Worm (Caenorhabditis elegans) whole organism, mixed stage, embryonic: Measurements from ENCODE around the gene cox-15.

ENCODE experiments used
- M03D4.4 ChIP-seq: sonication (generic microtip); optimal IDR thresholded peaks from 2 replicates; lab custom pipeline; 2017; ENCODE audit warnings: mild to moderate bottlenecking, missing genetic modification characterization, missing compliant biosample characterization
- bed-3 ChIP-seq: fragments of 200-800 bp; sonication (Bioruptor generic); optimal IDR thresholded peaks from 3 replicates; lab custom pipeline; 2018; ENCODE audit warnings: mild to moderate bottlenecking, missing genetic modification characterization, moderate library complexity, missing compliant biosample characterization
- ceh-43 ChIP-seq: fragments of 200-800 bp; sonication (Bioruptor generic); optimal IDR thresholded peaks from 2 replicates; lab custom pipeline; 2018; ENCODE audit warnings: mild to moderate bottlenecking, missing genetic modification characterization, moderate library complexity, missing compliant biosample characterization
- cnd-1 ChIP-seq: fragments of 200-800 bp; sonication (Bioruptor generic); optimal IDR thresholded peaks from 2 replicates; lab custom pipeline; 2018; ENCODE audit warnings: mild to moderate bottlenecking, missing genetic modification characterization, missing compliant biosample characterization
- drap-1 ChIP-seq: fragments of 200-800 bp; sonication (Bioruptor generic); optimal IDR thresholded peaks from 3 replicates; lab custom pipeline; 2018; ENCODE audit warnings: mild to moderate bottlenecking, missing genetic modification characterization, missing compliant biosample characterization
- hlh-1 ChIP-seq: fragments of 150-350 bp; optimal IDR thresholded peaks from 2 replicates; lab custom pipeline; 2014; ENCODE audit warnings: missing biosample characterization, missing genetic modification reagents, missing genetic modification characterization
- lin-13 ChIP-seq: fragments of 150-350 bp; optimal IDR thresholded peaks from 2 replicates; lab custom pipeline; 2014; ENCODE audit warnings: missing biosample characterization, missing genetic modification characterization
- nhr-2 ChIP-seq: fragments of 150-350 bp; optimal IDR thresholded peaks from 2 replicates; lab custom pipeline; 2014; ENCODE audit warnings: missing biosample characterization, missing genetic modification characterization
- nhr-237 ChIP-seq: fragments of 150-350 bp; optimal IDR thresholded peaks from 2 replicates; lab custom pipeline; 2014; ENCODE audit warnings: missing biosample characterization, missing genetic modification characterization
- nhr-76 ChIP-seq: sonication (generic microtip); optimal IDR thresholded peaks from 2 replicates; lab custom pipeline; 2017; ENCODE audit warnings: missing biosample characterization, missing genetic modification characterization
- pha-4 ChIP-seq: fragments of 150-350 bp; optimal IDR thresholded peaks from 2 replicates; lab custom pipeline; 2018; ENCODE audit warnings: missing biosample characterization, missing genetic modification reagents, missing genetic modification characterization
- sem-2 ChIP-seq: fragments of 200-800 bp; sonication (Bioruptor generic); optimal IDR thresholded peaks from 2 replicates; lab custom pipeline; 2018; ENCODE audit warnings: mild to moderate bottlenecking, missing genetic modification characterization, missing compliant biosample characterization
- unc-62 ChIP-seq: fragments of 150-350 bp; optimal IDR thresholded peaks from 2 replicates; lab custom pipeline; 2014; ENCODE audit warnings: missing biosample characterization, missing genetic modification reagents, missing genetic modification characterization

- TF ChIP-seq ceh-43 (GFP tag; lab: Kevin White, UChicago) (no peak), unc-62 (GFP tag; lab: Kevin White, UChicago) (no peak), cnd-1 (tag; lab: Kevin White, UChicago) (no peak), nhr-237 (tag; lab: Kevin White, UChicago) (no peak), pha-4 (tag; lab: Kevin White, UChicago) (no peak), hlh-1 (tag; lab: Kevin White, UChicago) (no peak), lin-13 (tag; lab: Kevin White, UChicago) (no peak), M03D4.4 (tag; lab: Kevin White, UChicago) (no peak), nhr-2 (tag; lab: Kevin White, UChicago) (no peak), sem-2 (GFP tag; lab: Kevin White, UChicago) (no peak), drap-1 (GFP tag; lab: Kevin White, UChicago) (no peak), bed-3 (no peak), nhr-76 (no peak)
These were observed 12.7 kb upstream of the cox-15 start, which contains the start of gene T06D8.10 for ce11 chrII:11247414-11247813.
